Worm (Caenorhabditis elegans): ENCODE data around the gene nstp-6.

ce11 chrIV:3532989-3533388 is 14.4 kb downstream of the nstp-6 start:
- TF ChIP-seq tbx-2 (tag; optimal IDR thresholded peaks at IDR 0.05) (no peak), unc-39 (tag; optimal IDR thresholded peaks at IDR 0.05) (no peak)

Measured in whole organism, L3 larva.